Worm (Caenorhabditis elegans): Measurements from ENCODE around the gene Y57A10A.5.

DNA sequence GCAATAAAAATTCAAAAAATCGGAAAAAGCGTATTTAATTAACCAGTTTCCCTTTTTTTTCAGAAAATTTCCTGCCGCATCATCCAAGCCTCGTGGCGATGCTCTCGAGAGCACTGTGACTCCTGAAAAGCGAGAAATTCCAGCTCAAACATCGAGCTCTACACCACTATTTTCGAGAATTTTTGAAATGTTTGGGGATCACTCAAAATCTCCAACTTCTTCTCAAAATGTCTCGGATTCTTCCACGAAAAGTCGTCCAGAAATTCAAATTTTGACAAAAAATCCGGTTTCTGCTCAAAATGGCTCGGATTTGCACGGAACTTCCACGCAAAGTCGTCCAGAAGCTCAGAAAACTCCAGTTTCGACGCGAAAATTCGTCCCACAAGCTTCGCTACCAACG lies 16.3 kb upstream of the Y57A10A.5 start:
- TF ChIP-seq unc-62 (GFP tag; optimal IDR thresholded peaks at IDR 0.05) (no peak), ama-1 (optimal IDR thresholded peaks at IDR 0.05) (no peak), ztf-4 (tag; optimal IDR thresholded peaks at IDR 0.05) (no peak), ztf-11 (tag; optimal IDR thresholded peaks at IDR 0.05) (no peak), nhr-25 (tag; optimal IDR thresholded peaks at IDR 0.05) (no peak), nhr-43 (tag; optimal IDR thresholded peaks at IDR 0.05; ENCODE audit: poor library complexity, severe bottlenecking) (no peak), lin-39 (tag; optimal IDR thresholded peaks at IDR 0.05) (no peak), nfya-1 (tag; optimal IDR thresholded peaks at IDR 0.05; ENCODE audit: insufficient read depth) (no peak)
